Worm (Caenorhabditis elegans) whole organism, L2 larva: ENCODE measurements around the gene mdt-11.

Experiments
- C34F6.9 ChIP-seq: fragments of 150-350 bp; optimal IDR thresholded peaks from 2 replicates; lab custom pipeline; 2014; ENCODE audit warnings: missing biosample characterization, missing genetic modification characterization
- ama-1 ChIP-seq: fragments of 150-350 bp; optimal IDR thresholded peaks from 2 replicates; lab custom pipeline; 2018; ENCODE audit warnings: inconsistent platforms
- lin-11 ChIP-seq: fragments of 150-350 bp; sonication (generic microtip); optimal IDR thresholded peaks from 2 replicates; lab custom pipeline; 2014; ENCODE audit warnings: missing biosample characterization, missing genetic modification characterization, inconsistent platforms, mixed read lengths
- lin-39 ChIP-seq: fragments of 150-350 bp; optimal IDR thresholded peaks from 2 replicates; lab custom pipeline; 2014; ENCODE audit warnings: missing biosample characterization, missing genetic modification reagents, missing genetic modification characterization
- mbf-1 ChIP-seq: sonication (generic microtip); optimal IDR thresholded peaks from 2 replicates; lab custom pipeline; 2017; ENCODE audit warnings: missing biosample characterization, missing genetic modification characterization
- snpc-4 ChIP-seq: fragments of 150-350 bp; optimal IDR thresholded peaks from 2 replicates; lab custom pipeline; 2014; ENCODE audit warnings: missing biosample characterization, missing genetic modification characterization
- ztf-4 ChIP-seq: fragments of 150-350 bp; optimal IDR thresholded peaks from 2 replicates; lab custom pipeline; 2014; ENCODE audit warnings: missing biosample characterization, missing genetic modification characterization

- TF ChIP-seq lin-39 (no peak), C34F6.9 (tag; lab: Kevin White, UChicago) (no peak), ama-1 (lab: Kevin White, UChicago) (no peak), lin-11 (tag; lab: Kevin White, UChicago) (no peak), snpc-4 (tag; lab: Kevin White, UChicago) (no peak), ztf-4 (tag; lab: Kevin White, UChicago) (no peak), mbf-1 (tag; lab: Kevin White, UChicago) (no peak)
Observed at ce11 chrIII:5017550-5017949, 3.5 kb upstream of the mdt-11 start, which contains the start of gene larp-1.
